Fruit fly (Drosophila melanogaster) whole organism, embryonic: ENCODE data around the gene deltaCOP.

Experiments used
- Antp ChIP-seq: fragments of 200-800 bp; sonication (Bioruptor generic); optimal IDR thresholded peaks from 3 replicates; lab custom pipeline; 2016; ENCODE audit warnings: missing biosample characterization, missing genetic modification characterization
- Bgb ChIP-seq: fragments of 200-800 bp; sonication (Bioruptor generic); IDR thresholded peaks from 2 replicates; pipeline ENCODE4 v1.3.6; 2022; ENCODE audit warnings: missing biosample characterization, missing genetic modification characterization; ENCODE audit not compliant: partially characterized antibody
- CG10267 ChIP-seq: fragments of 200-800 bp; sonication (Bioruptor generic); optimal IDR thresholded peaks from 2 replicates; lab custom pipeline; 2018; ENCODE audit warnings: missing biosample characterization, mild to moderate bottlenecking, missing genetic modification characterization, moderate library complexity
- CG10543 ChIP-seq: fragments of 200-800 bp; sonication (Bioruptor generic); optimal IDR thresholded peaks from 3 replicates; lab custom pipeline; 2017; ENCODE audit warnings: missing biosample characterization, mild to moderate bottlenecking, missing genetic modification characterization, moderate library complexity
- CG10979 ChIP-seq: fragments of 200-800 bp; sonication (Bioruptor generic); optimal IDR thresholded peaks from 2 replicates; lab custom pipeline; 2018; ENCODE audit warnings: missing biosample characterization, mild to moderate bottlenecking, missing genetic modification characterization, moderate library complexity
- CG11696 ChIP-seq: fragments of 200-800 bp; sonication (Bioruptor generic); IDR thresholded peaks from 2 replicates; pipeline ENCODE4 v1.3.6; 2022; ENCODE audit warnings: missing biosample characterization, missing genetic modification characterization
- CG11723 ChIP-seq: fragments of 200-800 bp; sonication (Bioruptor generic); optimal IDR thresholded peaks from 2 replicates; lab custom pipeline; 2017; ENCODE audit warnings: missing biosample characterization, mild to moderate bottlenecking, missing genetic modification characterization
- CG12391 ChIP-seq: fragments of 200-800 bp; sonication (Bioruptor generic); optimal IDR thresholded peaks from 3 replicates; lab custom pipeline; 2018; ENCODE audit warnings: missing biosample characterization, mild to moderate bottlenecking, missing genetic modification characterization, moderate library complexity
- CG13123 ChIP-seq: fragments of 200-800 bp; sonication (Bioruptor generic); optimal IDR thresholded peaks from 2 replicates; lab custom pipeline; 2016; ENCODE audit warnings: missing biosample characterization, missing genetic modification characterization
- CG13287 ChIP-seq: fragments of 200-800 bp; sonication (Bioruptor generic); IDR thresholded peaks from 2 replicates; pipeline ENCODE4 v1.3.6; 2022; ENCODE audit warnings: missing biosample characterization, missing genetic modification characterization; ENCODE audit not compliant: partially characterized antibody
- CG14050 ChIP-seq: fragments of 200-800 bp; sonication (Bioruptor generic); IDR thresholded peaks from 3 replicates; pipeline ENCODE4 v1.3.6; 2022; ENCODE audit warnings: missing biosample characterization, missing genetic modification characterization
- CG14667 ChIP-seq: fragments of 200-800 bp; sonication (Bioruptor generic); IDR thresholded peaks from 2 replicates; pipeline ENCODE4 v1.3.6; 2022; ENCODE audit warnings: missing biosample characterization, missing genetic modification characterization
- CG16863 ChIP-seq: fragments of 200-800 bp; sonication (Bioruptor generic); optimal IDR thresholded peaks from 3 replicates; lab custom pipeline; 2016; ENCODE audit warnings: missing biosample characterization, missing genetic modification characterization
- CG17829 ChIP-seq: fragments of 200-800 bp; optimal IDR thresholded peaks from 2 replicates; lab custom pipeline; 2019; ENCODE audit warnings: missing biosample characterization, mild to moderate bottlenecking, missing genetic modification characterization, moderate library complexity
- CG18476 ChIP-seq: fragments of 200-800 bp; sonication (Bioruptor generic); optimal IDR thresholded peaks from 2 replicates; lab custom pipeline; 2016; ENCODE audit warnings: missing biosample characterization, mild to moderate bottlenecking, missing genetic modification characterization
- CG2129 ChIP-seq: fragments of 200-800 bp; sonication (Bioruptor generic); IDR thresholded peaks from 2 replicates; pipeline ENCODE4 v1.3.6; 2022; ENCODE audit warnings: missing biosample characterization, missing genetic modification characterization; ENCODE audit not compliant: partially characterized antibody
- CG32767 ChIP-seq: fragments of 200-800 bp; sonication (Bioruptor generic); IDR thresholded peaks from 2 replicates; pipeline ENCODE4 v1.3.6; 2022; ENCODE audit warnings: missing biosample characterization, missing genetic modification characterization
- CG4617 ChIP-seq: fragments of 200-800 bp; sonication (Bioruptor generic); optimal IDR thresholded peaks from 3 replicates; lab custom pipeline; 2016; ENCODE audit warnings: missing biosample characterization, missing genetic modification characterization, borderline replicate concordance
- CG4730 ChIP-seq: fragments of 200-800 bp; sonication (Bioruptor generic); IDR thresholded peaks from 2 replicates; pipeline ENCODE4 v1.3.6; 2022; ENCODE audit warnings: missing biosample characterization, missing genetic modification characterization
- CG6254 ChIP-seq: fragments of 200-800 bp; sonication (Bioruptor generic); optimal IDR thresholded peaks from 3 replicates; lab custom pipeline; 2017; ENCODE audit warnings: mild to moderate bottlenecking, missing biosample characterization, missing genetic modification reagents, missing genetic modification characterization
- CG6654 ChIP-seq: fragments of 200-800 bp; sonication (Bioruptor generic); optimal IDR thresholded peaks from 2 replicates; lab custom pipeline; 2017; ENCODE audit warnings: missing biosample characterization, mild to moderate bottlenecking, missing genetic modification characterization
- CG6765 ChIP-seq: fragments of 200-800 bp; sonication (Bioruptor generic); optimal IDR thresholded peaks from 3 replicates; lab custom pipeline; 2017; ENCODE audit warnings: missing biosample characterization, mild to moderate bottlenecking, missing genetic modification characterization
- CG7271 ChIP-seq: fragments of 200-800 bp; sonication (Bioruptor generic); optimal IDR thresholded peaks from 2 replicates; lab custom pipeline; 2018; ENCODE audit warnings: missing biosample characterization, mild to moderate bottlenecking, missing genetic modification characterization, moderate library complexity
- Doc3 ChIP-seq: fragments of 200-800 bp; sonication (Bioruptor generic); IDR thresholded peaks from 3 replicates; pipeline ENCODE4 v1.3.6; 2022; ENCODE audit warnings: missing biosample characterization, missing genetic modification characterization; ENCODE audit not compliant: partially characterized antibody
- Fer3 ChIP-seq: fragments of 200-800 bp; sonication (Bioruptor generic); optimal IDR thresholded peaks from 2 replicates; lab custom pipeline; 2018; ENCODE audit warnings: missing biosample characterization, mild to moderate bottlenecking, missing genetic modification characterization, moderate library complexity
- Hr39 ChIP-seq: fragments of >200 bp; optimal IDR thresholded peaks from 2 replicates; lab custom pipeline; 2017
- MBD-R2 ChIP-seq: fragments of 200-800 bp; sonication (Bioruptor generic); IDR thresholded peaks from 2 replicates; pipeline ENCODE4 v1.3.6; 2022; ENCODE audit warnings: missing biosample characterization, missing genetic modification characterization
- MESR4 ChIP-seq: fragments of 200-800 bp; sonication (Bioruptor generic); optimal IDR thresholded peaks from 2 replicates; lab custom pipeline; 2018; ENCODE audit warnings: missing biosample characterization, mild to moderate bottlenecking, missing genetic modification characterization, moderate library complexity
- Max ChIP-seq: fragments of 200-800 bp; sonication (Bioruptor generic); optimal IDR thresholded peaks from 2 replicates; lab custom pipeline; 2016; ENCODE audit warnings: missing biosample characterization, mild to moderate bottlenecking, missing genetic modification characterization
- Poxn ChIP-seq: fragments of 200-800 bp; sonication (Bioruptor generic); IDR thresholded peaks from 2 replicates; pipeline ENCODE4 v1.3.6; 2022; ENCODE audit warnings: missing biosample characterization, missing genetic modification characterization
- ato ChIP-seq: fragments of 200-800 bp; sonication (Bioruptor generic); IDR thresholded peaks from 2 replicates; pipeline ENCODE4 v1.3.6; 2022; ENCODE audit warnings: missing biosample characterization, missing genetic modification characterization; ENCODE audit not compliant: partially characterized antibody
- bsh ChIP-seq, 2 experiments: fragments of 200-800 bp; sonication (Bioruptor generic); optimal IDR thresholded peaks; 2 replicates each; lab custom pipeline; 2017 to 2018; ENCODE audit warnings: mild to moderate bottlenecking in 2 of 2, missing biosample characterization in 2 of 2, missing genetic modification characterization in 2 of 2, moderate library complexity in 1 of 2
- cato ChIP-seq: fragments of 200-800 bp; sonication (Bioruptor generic); optimal IDR thresholded peaks from 2 replicates; lab custom pipeline; 2016; ENCODE audit warnings: missing biosample characterization, missing genetic modification characterization, borderline replicate concordance
- chm ChIP-seq: fragments of 200-800 bp; sonication (Bioruptor generic); IDR thresholded peaks from 2 replicates; pipeline ENCODE4 v1.3.6; 2022; ENCODE audit warnings: missing biosample characterization, missing genetic modification characterization
- danr ChIP-seq: fragments of 200-800 bp; sonication (Bioruptor generic); IDR thresholded peaks from 2 replicates; pipeline ENCODE4 v1.3.6; 2022; ENCODE audit warnings: missing biosample characterization, missing genetic modification characterization
- dm ChIP-seq: fragments of 200-800 bp; sonication (Bioruptor generic); optimal IDR thresholded peaks from 3 replicates; lab custom pipeline; 2016; ENCODE audit warnings: missing biosample characterization, missing genetic modification characterization
- ewg ChIP-seq: fragments of 200-800 bp; sonication (Bioruptor generic); optimal IDR thresholded peaks from 3 replicates; lab custom pipeline; 2017; ENCODE audit warnings: mild to moderate bottlenecking, missing biosample characterization, missing genetic modification reagents, missing genetic modification characterization
- fd96Cb ChIP-seq: fragments of 200-800 bp; sonication (Bioruptor generic); optimal IDR thresholded peaks from 2 replicates; lab custom pipeline; 2018; ENCODE audit warnings: missing biosample characterization, mild to moderate bottlenecking, missing genetic modification characterization, moderate library complexity
- gsb-n ChIP-seq: fragments of 200-800 bp; sonication (Bioruptor generic); optimal IDR thresholded peaks from 3 replicates; lab custom pipeline; 2018; ENCODE audit warnings: missing biosample characterization, mild to moderate bottlenecking, missing genetic modification characterization
- kah ChIP-seq: fragments of 200-800 bp; sonication (Bioruptor generic); optimal IDR thresholded peaks from 2 replicates; lab custom pipeline; 2018; ENCODE audit warnings: missing biosample characterization, mild to moderate bottlenecking, missing genetic modification characterization
- ken ChIP-seq: fragments of 200-800 bp; sonication (Bioruptor generic); IDR thresholded peaks from 3 replicates; pipeline ENCODE4 v1.3.6; 2022; ENCODE audit warnings: missing biosample characterization, missing genetic modification characterization
- knrl ChIP-seq: fragments of 200-800 bp; sonication (Bioruptor generic); IDR thresholded peaks from 3 replicates; pipeline ENCODE4 v1.3.6; 2022; ENCODE audit warnings: missing biosample characterization, missing genetic modification characterization; ENCODE audit not compliant: partially characterized antibody
- onecut ChIP-seq: fragments of 200-800 bp; sonication (Bioruptor generic); IDR thresholded peaks from 2 replicates; pipeline ENCODE4 v1.3.6; 2022; ENCODE audit warnings: missing biosample characterization, missing genetic modification characterization
- rib ChIP-seq: fragments of 200-800 bp; sonication (Bioruptor generic); IDR thresholded peaks from 2 replicates; pipeline ENCODE4 v1.3.6; 2022; ENCODE audit warnings: missing biosample characterization, missing genetic modification characterization
- slou ChIP-seq: fragments of 200-800 bp; sonication (Bioruptor generic); optimal IDR thresholded peaks from 3 replicates; lab custom pipeline; 2016; ENCODE audit warnings: missing biosample characterization, missing genetic modification characterization
- toy ChIP-seq: fragments of 200-800 bp; sonication (Bioruptor generic); IDR thresholded peaks from 2 replicates; pipeline ENCODE4 v1.3.6; 2022; ENCODE audit warnings: missing biosample characterization, missing genetic modification characterization
- tup ChIP-seq: fragments of 200-800 bp; sonication (Bioruptor generic); optimal IDR thresholded peaks from 2 replicates; lab custom pipeline; 2016; ENCODE audit warnings: missing biosample characterization, mild to moderate bottlenecking, missing genetic modification characterization, moderate library complexity
- zfh1 ChIP-seq: fragments of 200-800 bp; sonication (Bioruptor generic); IDR thresholded peaks from 3 replicates; pipeline ENCODE4 v1.3.6; 2022; ENCODE audit warnings: missing biosample characterization, missing genetic modification characterization

Gene deltaCOP

DNA sequence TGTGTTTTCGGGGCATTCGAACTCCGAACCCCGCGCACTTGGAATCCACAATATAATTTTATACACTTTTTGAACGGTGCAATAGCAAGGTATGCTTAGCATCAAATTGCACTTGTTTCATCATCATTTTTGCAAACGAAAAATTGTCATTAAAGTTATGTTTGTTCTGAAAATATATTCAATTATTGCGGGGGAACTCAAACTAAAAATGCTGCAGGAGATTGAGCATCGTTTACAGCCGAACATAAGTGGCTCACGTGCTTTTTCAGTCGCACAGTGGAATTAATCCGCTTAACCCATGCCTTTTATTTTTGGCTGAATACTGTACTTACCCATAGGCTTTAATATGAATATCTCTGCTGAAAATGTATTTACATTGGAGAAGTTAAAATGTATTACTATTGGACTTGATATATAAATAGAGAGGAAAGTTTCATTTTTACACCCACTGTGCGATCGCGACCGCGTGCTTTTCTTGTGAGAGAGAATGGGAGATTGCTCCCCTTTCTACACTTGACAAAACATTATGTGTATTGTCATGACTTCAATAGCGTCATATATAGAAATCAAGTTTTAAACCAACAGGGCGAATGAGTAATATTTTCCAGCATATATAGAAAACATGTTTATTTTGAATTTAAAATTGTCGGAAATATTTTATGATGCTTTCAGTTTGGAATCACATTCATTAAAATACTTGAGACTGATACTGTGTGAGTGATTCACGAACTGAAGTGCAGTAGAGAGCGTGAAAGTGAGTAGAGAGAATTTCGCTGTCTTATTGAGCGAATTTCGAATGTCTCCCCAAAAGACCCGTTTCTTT is 31.0 kb downstream of the deltaCOP start (continued):
- TF ChIP-seq Max (GFP tag; lab: Kevin White, UChicago) (peak; percentile 93), Poxn (GFP tag; lab: Robert Waterston, UW) (peak; percentile 88), onecut (GFP tag; lab: Robert Waterston, UW) (peak; percentile 92), ewg (GFP tag; lab: Kevin White, UChicago) (peak; percentile 92), CG10543 (GFP tag; lab: Kevin White, UChicago) (peak; percentile 95), Fer3 (tag; lab: Kevin White, UChicago) (peak; percentile 98), CG32767 (GFP tag; lab: Robert Waterston, UW) (peak; percentile 95), tup (GFP tag; lab: Kevin White, UChicago) (peak; percentile 90), CG2129 (no peak), zfh1 (GFP tag; lab: Robert Waterston, UW) (peak; percentile 98), kah (GFP tag; lab: Kevin White, UChicago) (peak; percentile 86), CG4617 (peak; percentile 89), CG4730 (peak; percentile 96), CG14050 (peak; percentile 96), chm (peak; percentile 97), fd96Cb (tag; lab: Kevin White, UChicago) (peak; percentile 97), CG18476 (GFP tag; lab: Kevin White, UChicago) (peak; percentile 92), bsh (GFP tag; optimal IDR thresholded peaks at IDR 0.05; lab: Kevin White, UChicago) (peak; percentile 93 to 98), dm (GFP tag; lab: Kevin White, UChicago) (peak; percentile 97), Antp (GFP tag; lab: Kevin White, UChicago) (peak; percentile 91), Hr39 (no peak), CG6765 (GFP tag; lab: Kevin White, UChicago) (peak; percentile 93), CG7271 (tag; lab: Kevin White, UChicago) (peak; percentile 75), CG6654 (GFP tag; lab: Kevin White, UChicago) (peak; percentile 83), CG6254 (GFP tag; lab: Kevin White, UChicago) (peak; percentile 89), danr (peak; percentile 94), ken (peak; percentile 98), CG17829 (tag; lab: Kevin White, UChicago) (peak; percentile 94), CG11723 (GFP tag; lab: Kevin White, UChicago) (peak; percentile 90), CG10267 (peak; percentile 88), Bgb (GFP tag; lab: Robert Waterston, UW) (peak; percentile 54), Doc3 (GFP tag; lab: Robert Waterston, UW) (no peak), rib (GFP tag; lab: Robert Waterston, UW) (peak; percentile 96), gsb-n (peak; percentile 92), CG11696 (GFP tag; lab: Robert Waterston, UW) (peak; percentile 93), CG12391 (peak; percentile 96), MESR4 (GFP tag; lab: Kevin White, UChicago) (peak; percentile 58), CG13123 (peak; percentile 90), toy (GFP tag; lab: Robert Waterston, UW) (peak; percentile 90), CG10979 (tag; lab: Kevin White, UChicago) (peak; percentile 92), knrl (peak; percentile 49; the same call in 2 of the 3 replicates), cato (GFP tag; lab: Kevin White, UChicago) (peak; percentile 88), CG13287 (peak; percentile 12; the same call in 1 of the 2 replicates), CG16863 (GFP tag; lab: Kevin White, UChicago) (peak; percentile 93), ato (GFP tag; lab: Robert Waterston, UW) (no peak), CG14667 (GFP tag; lab: Robert Waterston, UW) (peak; percentile 92), MBD-R2 (peak; percentile 95), slou (peak; percentile 88)
